Worm (Caenorhabditis elegans): ENCODE data around the gene grl-26.

DNA sequence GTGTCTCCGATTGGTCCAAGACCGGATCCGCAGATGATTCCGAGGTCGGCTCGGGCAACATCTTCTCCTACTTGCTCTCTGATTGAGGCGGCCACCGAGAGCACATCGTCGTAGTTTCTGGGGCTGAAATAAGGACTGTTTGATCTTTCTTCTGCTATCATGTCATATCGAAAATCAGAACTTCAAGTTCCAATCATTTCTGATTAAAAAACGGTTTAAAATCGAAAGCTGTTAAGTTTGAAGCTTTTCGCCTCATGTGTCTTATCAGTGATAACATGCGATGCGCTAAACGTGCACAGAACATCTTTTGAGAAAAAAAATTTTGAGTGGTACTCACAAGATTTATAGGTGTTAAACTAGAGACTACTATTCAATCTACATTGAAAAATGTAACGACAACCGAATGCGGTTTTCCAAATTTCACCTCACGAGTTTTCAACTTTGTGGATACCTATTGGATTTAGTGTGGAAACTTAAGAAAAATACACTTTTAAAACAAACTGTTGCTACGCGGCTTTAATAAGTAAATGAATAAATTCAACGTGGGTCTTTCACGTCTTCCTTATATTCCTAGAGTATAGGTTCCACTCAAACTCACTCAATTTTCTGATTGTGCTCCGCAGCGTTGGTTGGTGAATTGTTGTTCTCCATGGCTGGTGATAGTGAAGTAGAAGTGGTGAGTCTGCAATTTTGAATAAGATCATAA, 28.5 kb downstream of the grl-26 start:
- TF ChIP-seq ceh-13 (GFP tag; optimal IDR thresholded peaks at IDR 0.05) (no peak), ets-7 (tag; optimal IDR thresholded peaks at IDR 0.05) (no peak), ama-1 (optimal IDR thresholded peaks at IDR 0.05) (no peak), sea-1 (GFP tag; conservative IDR thresholded peaks at IDR 0.05) (no peak), tbx-11 (GFP tag; IDR thresholded peaks at IDR 0.05) (no peak), ceh-36 (tag; optimal IDR thresholded peaks at IDR 0.05) (no peak), flt-1 (GFP tag; IDR thresholded peaks at IDR 0.05) (no peak), hnd-1 (tag; optimal IDR thresholded peaks at IDR 0.05) (no peak), pes-1 (GFP tag; IDR thresholded peaks at IDR 0.05) (no peak), hmbx-1 (tag; optimal IDR thresholded peaks at IDR 0.05) (no peak), B0310.2 (tag; optimal IDR thresholded peaks at IDR 0.05) (no peak), F13C5.2 (tag; optimal IDR thresholded peaks at IDR 0.05) (no peak)

All from whole organism, early embryonic.